Worm (Caenorhabditis elegans) whole organism, L4/young adult: ENCODE results near the gene copd-1.

ENCODE experiments used
- dao-5 ChIP-seq: sonication (generic microtip); optimal IDR thresholded peaks from 2 replicates; lab custom pipeline; 2016; ENCODE audit warnings: missing genotype, missing genetic modification characterization, moderate library complexity, missing compliant biosample characterization
- him-1 ChIP-seq: sonication (generic microtip); optimal IDR thresholded peaks from 2 replicates; lab custom pipeline; 2016; ENCODE audit warnings: missing genotype, missing genetic modification reagents, missing genetic modification characterization, missing compliant biosample characterization

DNA sequence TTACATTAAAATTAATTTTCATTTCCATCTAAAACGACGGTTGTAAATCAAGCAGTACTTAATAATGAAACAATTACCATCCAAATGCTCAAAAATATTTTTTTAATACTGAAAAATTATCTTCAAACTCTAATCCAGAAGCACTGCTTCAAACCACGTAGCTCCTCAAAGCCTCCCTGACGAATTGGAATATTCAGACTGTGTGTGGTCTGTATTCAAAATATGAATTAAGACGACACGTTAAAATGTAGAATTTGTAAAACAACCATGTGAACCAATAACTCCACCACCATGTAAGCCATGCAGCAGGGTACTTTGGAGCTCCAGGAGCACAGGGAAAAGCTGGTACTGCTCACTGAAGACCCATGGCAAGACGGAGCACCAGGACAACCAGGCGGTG, 45.4 kb downstream of the copd-1 start, which contains the start of gene F27B3.8:
- TF ChIP-seq him-1 (tag; lab: Kevin White, UChicago) (no peak), dao-5 (tag; lab: Kevin White, UChicago) (no peak)
